Fruit fly (Drosophila melanogaster) whole organism, pupa: ENCODE results near the gene Cap-H2.

Source experiments
- CG10348 ChIP-seq: fragments of 200-800 bp; sonication (Bioruptor generic); IDR thresholded peaks from 2 replicates; pipeline ENCODE4 v1.3.6; 2022; ENCODE audit warnings: missing biosample characterization, missing genetic modification characterization
- CG12605 ChIP-seq: fragments of 200-800 bp; sonication (Bioruptor generic); IDR thresholded peaks from 2 replicates; pipeline ENCODE4 v1.3.6; 2022; ENCODE audit warnings: missing biosample characterization, missing genetic modification characterization
- CG13204 ChIP-seq: fragments of 200-800 bp; sonication (Bioruptor generic); optimal IDR thresholded peaks from 2 replicates; lab custom pipeline; 2018; ENCODE audit warnings: missing biosample characterization, mild to moderate bottlenecking, missing genetic modification characterization, moderate library complexity
- CG14655 ChIP-seq: fragments of 200-800 bp; sonication (Bioruptor generic); optimal IDR thresholded peaks from 3 replicates; lab custom pipeline; 2017; ENCODE audit warnings: mild to moderate bottlenecking, missing biosample characterization, missing genetic modification reagents, missing genetic modification characterization
- CG15710 ChIP-seq: fragments of 200-800 bp; sonication (Bioruptor generic); optimal IDR thresholded peaks from 2 replicates; lab custom pipeline; 2018; ENCODE audit warnings: missing biosample characterization, mild to moderate bottlenecking, missing genetic modification characterization, moderate library complexity
- CG17806 ChIP-seq: fragments of 200-800 bp; sonication (Bioruptor generic); optimal IDR thresholded peaks from 2 replicates; lab custom pipeline; 2018; ENCODE audit warnings: missing biosample characterization, mild to moderate bottlenecking, missing genetic modification characterization, moderate library complexity
- CG32121 ChIP-seq: fragments of 200-800 bp; sonication (Bioruptor generic); IDR thresholded peaks from 2 replicates; pipeline ENCODE4 v1.3.6; 2022; ENCODE audit warnings: missing biosample characterization, missing genetic modification characterization
- CG34367 ChIP-seq: fragments of 200-800 bp; sonication (Bioruptor generic); optimal IDR thresholded peaks from 2 replicates; lab custom pipeline; 2018; ENCODE audit warnings: missing biosample characterization, mild to moderate bottlenecking, missing genetic modification characterization
- CG4496 ChIP-seq: fragments of 200-800 bp; sonication (Bioruptor generic); IDR thresholded peaks from 3 replicates; pipeline ENCODE4 v1.3.6; 2022; ENCODE audit warnings: missing biosample characterization, missing genetic modification characterization
- CG8159 ChIP-seq: fragments of 200-800 bp; sonication (Bioruptor generic); optimal IDR thresholded peaks from 3 replicates; lab custom pipeline; 2018; ENCODE audit warnings: missing biosample characterization, mild to moderate bottlenecking, missing genetic modification characterization, moderate library complexity
- CG8301 ChIP-seq: fragments of 200-800 bp; sonication (Bioruptor generic); optimal IDR thresholded peaks from 2 replicates; lab custom pipeline; 2018; ENCODE audit warnings: missing biosample characterization, mild to moderate bottlenecking, missing genetic modification characterization
- CG9948 ChIP-seq: fragments of 200-800 bp; sonication (Bioruptor generic); optimal IDR thresholded peaks from 2 replicates; lab custom pipeline; 2018; ENCODE audit warnings: missing biosample characterization, mild to moderate bottlenecking, missing genetic modification characterization, moderate library complexity
- D1 ChIP-seq: fragments of 200-800 bp; sonication (Bioruptor generic); optimal IDR thresholded peaks from 2 replicates; lab custom pipeline; 2018; ENCODE audit warnings: missing biosample characterization, mild to moderate bottlenecking, missing genetic modification characterization, moderate library complexity
- EcR ChIP-seq: fragments of 200-800 bp; sonication (Bioruptor generic); optimal IDR thresholded peaks from 3 replicates; lab custom pipeline; 2019; ENCODE audit warnings: missing biosample characterization, missing genetic modification characterization, mild to moderate bottlenecking, moderate library complexity, missing genetic modification reagents
- Ets98B ChIP-seq: fragments of 200-800 bp; sonication (Bioruptor generic); IDR thresholded peaks from 2 replicates; pipeline ENCODE4 v1.3.6; 2022; ENCODE audit warnings: missing biosample characterization, missing genetic modification characterization
- Pif1A ChIP-seq: fragments of 200-800 bp; sonication (Bioruptor generic); optimal IDR thresholded peaks from 3 replicates; lab custom pipeline; 2016; ENCODE audit warnings: missing biosample characterization, missing genetic modification characterization
- Pif1B ChIP-seq: fragments of 200-800 bp; sonication (Bioruptor generic); optimal IDR thresholded peaks from 3 replicates; lab custom pipeline; 2016; ENCODE audit warnings: missing biosample characterization, missing genetic modification characterization
- Snoo ChIP-seq: fragments of 200-800 bp; sonication (Bioruptor generic); optimal IDR thresholded peaks from 3 replicates; lab custom pipeline; 2017; ENCODE audit warnings: missing biosample characterization, mild to moderate bottlenecking, missing genetic modification characterization, inconsistent platforms
- fd96Ca ChIP-seq: fragments of 200-800 bp; sonication (Bioruptor generic); IDR thresholded peaks from 3 replicates; pipeline ENCODE4 v1.3.6; 2022; ENCODE audit warnings: missing biosample characterization, missing genetic modification characterization
- gl ChIP-seq: fragments of 200-800 bp; sonication (Bioruptor generic); optimal IDR thresholded peaks from 2 replicates; lab custom pipeline; 2018; ENCODE audit warnings: missing biosample characterization, mild to moderate bottlenecking, missing genetic modification characterization
- rn ChIP-seq: fragments of 200-800 bp; sonication (Bioruptor generic); IDR thresholded peaks from 2 replicates; pipeline ENCODE4 v1.3.6; 2022; ENCODE audit warnings: missing biosample characterization, missing genetic modification characterization

Gene Cap-H2

dm6 chr3R:10760966-10761855 lies at the start of gene Cap-H2, which contains the start of gene MED7:
Gene Cap-H2, plus strand, starts transcription at chr3R:10761310.
Gene MED7, minus strand, starts transcription at chr3R:10761032.
- TF ChIP-seq Ets98B (GFP tag; lab: Robert Waterston, UW) (peak; percentile 44), CG8159 (tag; lab: Kevin White, UChicago) (no peak), fd96Ca (GFP tag; lab: Robert Waterston, UW) (no peak; the same call in 2 of the 3 replicates), Pif1A (GFP tag; lab: Kevin White, UChicago) (no peak), CG13204 (GFP tag; lab: Kevin White, UChicago) (no peak), gl (tag; lab: Kevin White, UChicago) (no peak), rn (GFP tag; lab: Robert Waterston, UW) (0 out of 2 replicates have a peak, but pooled peaks have one; percentile 26), CG4496 (GFP tag; lab: Robert Waterston, UW) (peak; percentile 66; the same call in 2 of the 3 replicates), CG8301 (no peak), CG9948 (tag; lab: Kevin White, UChicago) (no peak), CG17806 (tag; lab: Kevin White, UChicago) (no peak), CG15710 (no peak), CG32121 (peak; percentile 67), Snoo (tag; lab: Kevin White, UChicago) (no peak), CG34367 (tag; lab: Kevin White, UChicago) (no peak)

dm6 chr3R:10714498-10714897 lies 46.6 kb upstream of the Cap-H2 start, which contains the start of gene CG4073:
Gene CG4073, plus strand, starts transcription at chr3R:10714798.
- TF ChIP-seq CG10348 (no peak), Pif1A (GFP tag; lab: Kevin White, UChicago) (no peak), CG12605 (no peak), CG32121 (no peak), CG8159 (tag; lab: Kevin White, UChicago) (no peak), CG17806 (tag; lab: Kevin White, UChicago) (no peak), D1 (tag; lab: Kevin White, UChicago) (no peak), CG15710 (no peak), fd96Ca (GFP tag; lab: Robert Waterston, UW) (no peak), CG14655 (GFP tag; lab: Kevin White, UChicago) (no peak), CG34367 (tag; lab: Kevin White, UChicago) (no peak), EcR (GFP tag; lab: Kevin White, UChicago) (no peak), CG9948 (tag; lab: Kevin White, UChicago) (no peak), Snoo (tag; lab: Kevin White, UChicago) (no peak), Ets98B (GFP tag; lab: Robert Waterston, UW) (no peak), CG8301 (no peak), CG4496 (GFP tag; lab: Robert Waterston, UW) (no peak), CG13204 (GFP tag; lab: Kevin White, UChicago) (no peak)

dm6 chr3R:10726714-10727113 lies 34.4 kb upstream of the Cap-H2 start:
- no peak for TF ChIP-seq CG17806 (tag; lab: Kevin White, UChicago)
- no peak for TF ChIP-seq CG34367 (tag; lab: Kevin White, UChicago)
- TF ChIP-seq CG8301, result no peak
- TF ChIP-seq CG14655 (GFP tag; lab: Kevin White, UChicago), result no peak
- TF ChIP-seq CG15710, result no peak
- TF ChIP-seq CG10348, result no peak
- TF ChIP-seq EcR (GFP tag; lab: Kevin White, UChicago), result no peak
- no peak for TF ChIP-seq Pif1A (GFP tag; lab: Kevin White, UChicago)
- TF ChIP-seq Pif1B (GFP tag; lab: Kevin White, UChicago), result no peak
- TF ChIP-seq CG9948 (tag; lab: Kevin White, UChicago), result no peak
- TF ChIP-seq Snoo (tag; lab: Kevin White, UChicago), result no peak
- TF ChIP-seq fd96Ca (GFP tag; lab: Robert Waterston, UW), result no peak
- no peak for TF ChIP-seq Ets98B (GFP tag; lab: Robert Waterston, UW)
- TF ChIP-seq CG32121, result no peak

dm6 chr3R:10735857-10736256 lies 25.3 kb upstream of the Cap-H2 start, which contains the start of gene tomboy20:
Gene tomboy20, minus strand, starts transcription at chr3R:10735957.
- TF ChIP-seq rn (GFP tag; lab: Robert Waterston, UW) (no peak), gl (tag; lab: Kevin White, UChicago) (no peak)

DNA sequence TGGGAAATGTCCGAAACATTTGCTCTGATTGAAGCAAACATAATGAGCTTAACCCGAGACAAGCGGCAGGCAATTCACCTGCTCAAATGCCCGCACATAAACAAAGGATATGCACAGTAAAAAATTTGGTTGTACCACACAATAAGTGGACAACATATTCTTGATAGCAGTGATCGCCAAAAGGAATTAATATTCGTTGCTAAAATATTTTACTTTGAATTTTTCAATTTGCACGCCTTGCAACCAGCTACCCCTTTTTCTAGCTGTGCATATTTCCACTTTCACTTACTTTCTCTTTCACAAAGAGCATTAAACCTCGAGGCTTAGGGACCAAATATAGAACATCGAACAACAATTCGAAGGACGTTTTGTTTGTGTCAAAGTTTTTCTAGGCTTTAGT lies 13.5 kb upstream of the Cap-H2 start:
- TF ChIP-seq fd96Ca (GFP tag; lab: Robert Waterston, UW) (0 out of 3 replicates have a peak, but pooled peaks have one; percentile 19), CG12605 (no peak)
- TF ChIP-seq, all 21 proteins: peak for 1

- TF ChIP-seq CG32121 (no peak), Snoo (tag; lab: Kevin White, UChicago) (no peak), Pif1B (GFP tag; lab: Kevin White, UChicago) (no peak), CG10348 (no peak), D1 (tag; lab: Kevin White, UChicago) (no peak), CG15710 (no peak), fd96Ca (GFP tag; lab: Robert Waterston, UW) (no peak), gl (tag; lab: Kevin White, UChicago) (no peak), Pif1A (GFP tag; lab: Kevin White, UChicago) (no peak)
These were observed 10.0 kb upstream of the Cap-H2 start, which contains the start of gene TkR86C for dm6 chr3R:10751061-10751460. Gene TkR86C, minus strand, starts transcription at chr3R:10751228.
